Worm (Caenorhabditis elegans) whole organism, early embryonic: ENCODE results near the gene F56C4.1.
"Not testable (repeated sequence)": the region's sequence is repeated elsewhere in the genome, so short reads cannot be mapped to it uniquely, and the experiment has no call there.

Experiments
- aly-1 ChIP-seq: sonication (generic microtip); optimal IDR thresholded peaks from 2 replicates; lab custom pipeline; 2016; ENCODE audit warnings: missing genetic modification characterization, missing compliant biosample characterization
- ama-1 ChIP-seq: fragments of 150-350 bp; optimal IDR thresholded peaks from 2 replicates; lab custom pipeline; 2014
- ceh-36 ChIP-seq: sonication (generic microtip); optimal IDR thresholded peaks from 2 replicates; lab custom pipeline; 2016; ENCODE audit warnings: missing genetic modification characterization, inconsistent platforms, missing compliant biosample characterization
- flt-1 ChIP-seq: fragments of 200-800 bp; sonication (Bioruptor generic); IDR thresholded peaks from 2 replicates; pipeline ENCODE4 v1.3.6; 2022; ENCODE audit warnings: missing genetic modification characterization, missing compliant biosample characterization
- hmg-4 ChIP-seq: fragments of 200-800 bp; sonication (Bioruptor generic); optimal IDR thresholded peaks from 2 replicates; lab custom pipeline; 2018; ENCODE audit warnings: mild to moderate bottlenecking, missing genetic modification characterization, missing compliant biosample characterization
- pes-1 ChIP-seq: fragments of 200-800 bp; sonication (Bioruptor generic); IDR thresholded peaks from 2 replicates; pipeline ENCODE4 v1.3.6; 2022; ENCODE audit warnings: missing genetic modification reagents, missing genetic modification characterization, missing compliant biosample characterization
- scrt-1 ChIP-seq: fragments of 200-800 bp; sonication (Bioruptor generic); IDR thresholded peaks from 2 replicates; pipeline ENCODE4 v1.3.6; 2022; ENCODE audit warnings: missing genetic modification characterization, missing compliant biosample characterization
- sea-1 ChIP-seq: fragments of 200-800 bp; sonication (Bioruptor generic); conservative IDR thresholded peaks from 2 replicates; pipeline ENCODE4 v1.3.6; 2022; ENCODE audit warnings: missing genetic modification characterization, missing compliant biosample characterization
- tbx-11 ChIP-seq: fragments of 200-800 bp; sonication (Bioruptor generic); IDR thresholded peaks from 2 replicates; pipeline ENCODE4 v1.3.6; 2022; ENCODE audit warnings: missing genetic modification characterization, missing compliant biosample characterization
- tbx-37 ChIP-seq: fragments of 200-800 bp; sonication (Bioruptor generic); conservative IDR thresholded peaks from 2 replicates; pipeline ENCODE4 v1.3.6; 2022; ENCODE audit warnings: missing genetic modification reagents, missing genetic modification characterization, missing compliant biosample characterization
- tra-4 ChIP-seq: sonication (generic microtip); optimal IDR thresholded peaks from 2 replicates; lab custom pipeline; 2017; ENCODE audit warnings: missing genetic modification characterization, missing compliant biosample characterization

DNA sequence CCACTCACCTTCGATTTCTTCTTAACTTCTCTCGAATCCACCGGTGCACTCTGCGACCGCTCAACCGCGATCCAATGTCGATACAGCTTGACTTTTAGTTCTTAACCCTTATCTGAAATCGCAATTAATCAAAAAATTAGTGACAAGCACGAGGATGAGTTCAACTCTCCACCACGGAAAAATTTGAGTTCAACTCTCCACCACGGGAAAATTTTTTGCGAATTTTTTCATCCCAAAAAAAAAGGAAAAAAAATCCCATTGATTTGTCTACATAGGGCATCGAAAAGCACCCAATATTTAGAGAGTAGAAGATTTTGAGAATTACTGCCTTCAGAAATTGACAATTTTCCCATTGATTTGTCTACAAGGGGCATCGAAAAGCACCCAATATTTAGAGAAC is 17.3 kb downstream of the F56C4.1 start, which contains the start of gene glb-19:
- not testable (repeated sequence) for TF ChIP-seq scrt-1 (GFP tag; lab: Robert Waterston, UW); pes-1 (GFP tag; lab: Robert Waterston, UW); ama-1; tra-4 (tag; lab: Kevin White, UChicago); tbx-37; tbx-11; ceh-36 (tag; lab: Kevin White, UChicago); sea-1 (GFP tag; lab: Robert Waterston, UW); aly-1 (tag; lab: Kevin White, UChicago); flt-1 (GFP tag; lab: Robert Waterston, UW); hmg-4 (GFP tag; lab: Kevin White, UChicago)
